Fruit fly (Drosophila melanogaster): Measurements from ENCODE around the gene CG34301.

DNA sequence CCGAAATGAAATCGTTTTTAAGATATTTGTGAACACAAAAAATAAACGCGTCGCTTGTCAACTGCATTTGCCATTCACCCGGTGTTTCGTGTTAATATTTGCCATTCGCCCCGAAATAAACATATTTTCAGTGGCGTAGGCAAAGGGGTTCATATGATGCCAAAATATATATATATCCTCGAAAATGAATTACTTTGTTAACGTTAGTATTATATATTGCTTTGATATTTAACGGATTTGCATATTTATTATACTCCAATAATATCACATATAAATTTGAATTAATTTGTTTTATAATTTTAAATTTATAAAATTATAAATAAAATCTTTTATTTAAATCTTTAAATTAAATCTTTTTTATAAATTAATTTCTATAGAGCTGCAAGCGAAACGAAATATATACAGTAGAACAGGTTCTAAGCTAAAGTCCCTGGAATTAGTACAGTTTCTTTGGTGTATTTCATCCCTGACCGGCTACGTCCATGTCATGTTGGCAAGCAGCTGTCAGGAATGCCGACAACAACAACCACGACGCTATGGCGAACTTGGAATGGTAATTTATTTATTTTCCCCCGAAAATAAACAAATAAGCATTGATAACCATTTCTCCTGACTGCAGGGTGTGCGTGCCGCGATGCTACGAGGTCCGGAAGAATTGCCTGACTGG lies 41.5 kb upstream of the CG34301 start, which contains the start of the genes M1BP and CG8202:
- TF ChIP-seq CG14655 (GFP tag; optimal IDR thresholded peaks at IDR 0.05), result no peak
- TF ChIP-seq CG15710 (tag; optimal IDR thresholded peaks at IDR 0.05), result peak; percentile 88
- TF ChIP-seq CG17806 (tag; optimal IDR thresholded peaks at IDR 0.05), result peak; percentile 73
- TF ChIP-seq Snoo (tag; optimal IDR thresholded peaks at IDR 0.05), result peak; percentile 88
- no peak for TF ChIP-seq Pif1B (GFP tag; optimal IDR thresholded peaks at IDR 0.05)
- peak; percentile 98 for TF ChIP-seq CG8159 (tag; optimal IDR thresholded peaks at IDR 0.05)
- no peak for TF ChIP-seq EcR (GFP tag; optimal IDR thresholded peaks at IDR 0.05)
- TF ChIP-seq CG10348 (GFP tag; IDR thresholded peaks at IDR 0.05), result no peak
- TF ChIP-seq fd96Ca (GFP tag; IDR thresholded peaks at IDR 0.05), result peak; percentile 63; the same call in 2 of the 3 replicates
- peak; percentile 72 for TF ChIP-seq CG34367 (tag; optimal IDR thresholded peaks at IDR 0.05)
- TF ChIP-seq gl (tag; optimal IDR thresholded peaks at IDR 0.05), result no peak

Measured in whole organism, pupa.